Fruit fly (Drosophila melanogaster) whole organism, adult: ENCODE data around the gene CG14422.

Source experiments
- CG11617 ChIP-seq: fragments of 200-800 bp; sonication (Bioruptor generic); optimal IDR thresholded peaks from 2 replicates; lab custom pipeline; 2017; ENCODE audit warnings: mild to moderate bottlenecking, missing biosample characterization, missing genetic modification reagents, missing genetic modification characterization
- CG12768 ChIP-seq: fragments of 200-800 bp; sonication (Bioruptor generic); optimal IDR thresholded peaks from 2 replicates; lab custom pipeline; 2017; ENCODE audit warnings: missing biosample characterization, missing genetic modification characterization, mild to moderate bottlenecking, moderate library complexity, missing genetic modification reagents
- CG14711 ChIP-seq: fragments of 200-800 bp; sonication (Bioruptor generic); optimal IDR thresholded peaks from 2 replicates; lab custom pipeline; 2018; ENCODE audit warnings: missing biosample characterization, mild to moderate bottlenecking, missing genetic modification characterization, moderate library complexity
- CG1620 ChIP-seq: fragments of 200-800 bp; sonication (Bioruptor generic); optimal IDR thresholded peaks from 2 replicates; lab custom pipeline; 2016; ENCODE audit warnings: missing biosample characterization, missing genetic modification characterization
- CG33017 ChIP-seq: fragments of 200-800 bp; sonication (Bioruptor generic); optimal IDR thresholded peaks from 2 replicates; lab custom pipeline; 2018; ENCODE audit warnings: missing biosample characterization, mild to moderate bottlenecking, missing genetic modification characterization, moderate library complexity
- CG5204 ChIP-seq: fragments of 200-800 bp; sonication (Bioruptor generic); optimal IDR thresholded peaks from 2 replicates; lab custom pipeline; 2016; ENCODE audit warnings: missing biosample characterization, missing genetic modification characterization
- CG7045 ChIP-seq: fragments of 200-800 bp; sonication (Bioruptor generic); optimal IDR thresholded peaks from 2 replicates; lab custom pipeline; 2017; ENCODE audit warnings: missing biosample characterization, mild to moderate bottlenecking, missing genetic modification characterization
- CG7101 ChIP-seq: fragments of 200-800 bp; sonication (Bioruptor generic); optimal IDR thresholded peaks from 2 replicates; lab custom pipeline; 2018; ENCODE audit warnings: missing biosample characterization, mild to moderate bottlenecking, missing genetic modification characterization, moderate library complexity
- Clk ChIP-seq: fragments of 200-800 bp; sonication (Bioruptor generic); optimal IDR thresholded peaks from 2 replicates; lab custom pipeline; 2017; ENCODE audit warnings: missing biosample characterization, missing genetic modification characterization
- Crg-1 ChIP-seq: fragments of 200-800 bp; sonication (Bioruptor generic); optimal IDR thresholded peaks from 2 replicates; lab custom pipeline; 2016; ENCODE audit warnings: missing biosample characterization, missing genetic modification characterization
- Hr96 ChIP-seq: fragments of 200-800 bp; sonication (Bioruptor generic); optimal IDR thresholded peaks from 2 replicates; lab custom pipeline; 2016; ENCODE audit warnings: missing biosample characterization, missing genetic modification characterization
- Mnt ChIP-seq: fragments of 200-800 bp; sonication (Bioruptor generic); optimal IDR thresholded peaks from 2 replicates; lab custom pipeline; 2016; ENCODE audit warnings: missing biosample characterization, mild to moderate bottlenecking, missing genetic modification characterization
- bab1 ChIP-seq: fragments of 200-800 bp; sonication (Bioruptor generic); optimal IDR thresholded peaks from 3 replicates; lab custom pipeline; 2019; ENCODE audit warnings: missing biosample characterization, mild to moderate bottlenecking, missing genetic modification characterization, moderate library complexity
- cic ChIP-seq: fragments of 200-800 bp; sonication (Bioruptor generic); optimal IDR thresholded peaks from 2 replicates; lab custom pipeline; 2017; ENCODE audit warnings: missing biosample characterization, mild to moderate bottlenecking, missing genetic modification characterization, moderate library complexity
- cnc ChIP-seq, 2 experiments: fragments of >200 bp; optimal IDR thresholded peaks; 2 replicates each; lab custom pipeline; 2017
- kay ChIP-seq: fragments of 200-800 bp; sonication (Bioruptor generic); peaks from one replicate; lab custom pipeline; 2016; ENCODE audit warnings: missing biosample characterization, missing genetic modification characterization, borderline replicate concordance
- ovo ChIP-seq: fragments of 200-800 bp; sonication (Bioruptor generic); optimal IDR thresholded peaks from 2 replicates; lab custom pipeline; 2016; ENCODE audit warnings: missing biosample characterization, missing genetic modification characterization
- pad ChIP-seq: fragments of 200-800 bp; sonication (Bioruptor generic); optimal IDR thresholded peaks from 3 replicates; lab custom pipeline; 2017; ENCODE audit warnings: missing biosample characterization, missing genetic modification characterization, mild to moderate bottlenecking, moderate library complexity, missing genetic modification reagents
- tj ChIP-seq: fragments of 200-800 bp; sonication (Bioruptor generic); optimal IDR thresholded peaks from 3 replicates; lab custom pipeline; 2017; ENCODE audit warnings: missing biosample characterization, mild to moderate bottlenecking, missing genetic modification characterization, moderate library complexity
- toe ChIP-seq: fragments of 200-800 bp; sonication (Bioruptor generic); optimal IDR thresholded peaks from 2 replicates; lab custom pipeline; 2016; ENCODE audit warnings: missing biosample characterization, missing genetic modification characterization

Gene CG14422

DNA sequence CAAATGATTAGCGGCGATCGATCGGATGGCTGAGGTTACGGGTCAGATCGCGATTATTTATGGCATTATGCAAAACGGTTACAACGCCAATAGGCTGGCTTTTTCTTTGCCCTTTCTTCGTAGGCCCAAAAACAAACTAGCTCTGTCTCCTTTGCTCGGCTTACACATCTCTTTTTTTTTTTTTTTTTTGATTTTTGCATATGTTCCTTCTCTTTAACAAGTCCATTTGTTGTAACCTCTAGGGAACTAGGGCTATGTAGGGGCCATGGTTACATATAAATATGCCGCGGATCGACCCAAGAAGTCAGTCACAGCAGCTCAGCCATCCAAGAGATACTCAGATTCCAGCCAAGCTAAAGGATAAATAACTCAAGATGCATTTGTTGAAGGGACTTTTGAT lies 2.1 kb upstream of the CG14422 start, which contains the start of gene CG14421:
CG14421 (plus strand) TSS at position 301 of the 400 bp plus-strand sequence.
- no peak for TF ChIP-seq cic

DNA sequence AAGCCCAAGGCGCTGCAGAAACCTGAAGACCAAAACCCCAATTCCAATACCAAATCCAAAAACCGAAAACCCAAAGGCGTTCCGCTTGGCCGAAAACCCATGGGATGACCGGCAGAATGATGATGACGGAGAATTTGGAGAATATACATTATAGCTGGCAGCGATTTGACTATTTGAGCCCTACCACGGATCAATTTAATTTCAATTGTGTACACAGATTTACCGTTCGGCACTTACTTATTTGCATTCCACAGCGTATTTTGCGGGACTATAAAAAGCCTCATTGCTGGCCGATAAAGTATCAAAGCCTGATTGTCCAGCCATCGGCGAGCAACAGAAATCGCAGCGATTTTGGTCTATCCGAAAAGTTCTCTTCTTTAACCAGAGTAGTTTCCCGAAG lies 1.9 kb downstream of the CG14422 start, which contains the start of gene CG14423:
CG14423 (plus strand) TSS at position 301 of the 400 bp plus-strand sequence.
- TF ChIP-seq Crg-1 (GFP tag; lab: Kevin White, UChicago): no peak
- TF ChIP-seq CG7101 (tag; lab: Kevin White, UChicago): no peak
- no peak for TF ChIP-seq CG5204 (GFP tag; lab: Kevin White, UChicago)
- TF ChIP-seq cic: no peak
- TF ChIP-seq CG7045: no peak
- no peak for TF ChIP-seq toe (GFP tag; lab: Kevin White, UChicago)
- TF ChIP-seq CG14711: no peak
- no peak for TF ChIP-seq CG1620 (GFP tag; lab: Kevin White, UChicago)
- no peak for TF ChIP-seq Clk
- TF ChIP-seq tj (GFP tag; lab: Kevin White, UChicago): no peak
- no peak for TF ChIP-seq Mnt
- no peak for TF ChIP-seq Hr96 (GFP tag; lab: Kevin White, UChicago)
- TF ChIP-seq pad: no peak
- no peak for TF ChIP-seq CG11617 (GFP tag; lab: Kevin White, UChicago)

DNA sequence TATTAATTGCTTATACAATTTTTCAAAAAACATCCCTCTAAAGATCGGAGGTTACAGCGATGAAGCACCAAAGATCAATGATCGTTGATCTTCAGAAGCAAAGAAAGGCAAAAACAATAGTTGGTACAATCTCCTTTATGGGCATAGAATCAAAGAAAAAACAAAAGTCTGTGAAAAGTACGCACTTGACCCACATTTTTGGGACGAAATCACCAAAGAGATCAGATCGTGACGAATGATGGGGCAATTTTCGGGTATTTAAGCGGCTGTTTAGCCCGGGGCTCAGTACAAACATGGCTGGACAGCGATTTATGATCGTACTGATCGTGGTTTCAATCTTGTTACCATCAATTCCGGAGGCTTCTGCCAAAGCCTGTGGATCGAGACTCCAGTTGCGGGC lies 3.6 kb downstream of the CG14422 start, which contains the start of gene CG17959:
CG17959 (plus strand) TSS at position 301 of the 400 bp plus-strand sequence.
- TF ChIP-seq cic: no peak
- TF ChIP-seq CG7045: no peak
- TF ChIP-seq Hr96 (GFP tag; lab: Kevin White, UChicago): no peak
- TF ChIP-seq Crg-1 (GFP tag; lab: Kevin White, UChicago): no peak
- TF ChIP-seq CG14711: no peak
- TF ChIP-seq toe (GFP tag; lab: Kevin White, UChicago): no peak
- no peak for TF ChIP-seq CG5204 (GFP tag; lab: Kevin White, UChicago)
- no peak for TF ChIP-seq CG1620 (GFP tag; lab: Kevin White, UChicago)
- no peak for TF ChIP-seq Mnt
- no peak for TF ChIP-seq ovo (GFP tag; lab: Kevin White, UChicago)
- no peak for TF ChIP-seq pad
- TF ChIP-seq tj (GFP tag; lab: Kevin White, UChicago): no peak
- no peak for TF ChIP-seq CG12768 (GFP tag; lab: Kevin White, UChicago)
- no peak for TF ChIP-seq CG33017 (tag; lab: Kevin White, UChicago)
- TF ChIP-seq cnc (optimal IDR thresholded peaks at IDR 0.05; lab: Kevin White, UChicago): no peak

DNA sequence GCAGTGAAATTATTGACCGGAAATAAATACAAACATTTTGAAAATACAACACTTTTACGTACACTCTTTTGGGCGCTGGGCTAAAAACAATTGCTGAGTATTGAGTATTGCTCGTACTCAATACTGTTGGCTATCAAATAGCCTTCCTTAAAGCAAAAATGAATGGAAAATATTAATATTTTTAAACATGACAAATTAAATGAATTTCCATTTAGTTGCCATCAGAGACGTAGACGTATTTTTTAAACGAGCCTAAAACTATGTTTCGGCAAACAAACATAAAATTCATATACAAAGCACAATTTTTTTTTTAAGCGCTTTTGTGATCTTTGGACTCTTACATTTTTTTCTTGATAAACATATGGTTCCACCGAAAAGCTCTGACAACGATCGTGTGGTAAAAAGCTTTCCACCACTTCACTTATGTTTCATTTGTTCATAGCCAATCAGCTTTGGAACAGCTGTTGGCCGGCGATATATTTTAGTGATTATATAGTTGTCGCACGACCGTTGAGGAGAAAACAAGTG lies 4.4 kb downstream of the CG14422 start, which contains the start of gene CG3603:
CG3603 (plus strand) TSS at position 490 of the 528 bp plus-strand sequence.
- TF ChIP-seq Clk: no peak
- peak; percentile 73 for TF ChIP-seq Hr96 (GFP tag; lab: Kevin White, UChicago)
- peak; percentile 55 for TF ChIP-seq CG12768 (GFP tag; lab: Kevin White, UChicago)
- TF ChIP-seq bab1: peak; percentile 56
- no peak for TF ChIP-seq Mnt
- TF ChIP-seq CG1620 (GFP tag; lab: Kevin White, UChicago): no peak
- no peak for TF ChIP-seq CG7101 (tag; lab: Kevin White, UChicago)
- peak; percentile 93 for TF ChIP-seq kay (GFP tag; lab: Kevin White, UChicago)
- no peak for TF ChIP-seq CG5204 (GFP tag; lab: Kevin White, UChicago)
- TF ChIP-seq CG33017 (tag; lab: Kevin White, UChicago): no peak
- no peak for TF ChIP-seq pad
- TF ChIP-seq cic: no peak
- TF ChIP-seq toe (GFP tag; lab: Kevin White, UChicago): peak; percentile 50
- peak; percentile 55 for TF ChIP-seq tj (GFP tag; lab: Kevin White, UChicago)
- TF ChIP-seq ovo (GFP tag; lab: Kevin White, UChicago): peak; percentile 5
- peak; percentile 44 for TF ChIP-seq CG14711
- TF ChIP-seq cnc (optimal IDR thresholded peaks at IDR 0.05; lab: Kevin White, UChicago): no peak
- TF ChIP-seq CG7045: no peak
- TF ChIP-seq CG11617 (GFP tag; lab: Kevin White, UChicago): peak; percentile 45
- no peak for TF ChIP-seq Crg-1 (GFP tag; lab: Kevin White, UChicago)

DNA sequence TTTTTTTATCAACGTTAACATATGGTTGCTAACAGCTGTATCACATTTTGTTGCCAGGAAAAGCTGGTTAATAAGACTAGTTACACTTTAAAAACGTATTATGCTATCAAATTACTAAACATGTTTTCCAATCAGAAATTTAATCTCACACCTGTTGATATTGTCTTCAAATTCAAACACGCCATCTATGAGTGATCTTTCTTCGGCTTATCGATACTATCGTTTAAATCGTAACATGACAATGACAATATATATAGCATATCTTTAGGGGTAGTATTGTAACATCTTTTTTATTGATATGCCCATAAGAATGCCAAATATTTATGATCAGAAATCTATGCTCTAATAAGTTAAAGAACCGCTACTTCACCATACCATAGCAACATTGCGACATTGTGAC lies 5.9 kb downstream of the CG14422 start:
- no peak for TF ChIP-seq CG7045
- TF ChIP-seq CG12768 (GFP tag; lab: Kevin White, UChicago): no peak
- TF ChIP-seq CG14711: no peak
- peak; percentile 15 for TF ChIP-seq Hr96 (GFP tag; lab: Kevin White, UChicago)
- peak; percentile 70 for TF ChIP-seq kay (GFP tag; lab: Kevin White, UChicago)
- no peak for TF ChIP-seq toe (GFP tag; lab: Kevin White, UChicago)
- TF ChIP-seq CG1620 (GFP tag; lab: Kevin White, UChicago): no peak
- TF ChIP-seq Clk: no peak
- TF ChIP-seq ovo (GFP tag; lab: Kevin White, UChicago): no peak
- no peak for TF ChIP-seq Crg-1 (GFP tag; lab: Kevin White, UChicago)
- TF ChIP-seq CG5204 (GFP tag; lab: Kevin White, UChicago): no peak
- no peak for TF ChIP-seq CG11617 (GFP tag; lab: Kevin White, UChicago)
- no peak for TF ChIP-seq cnc (optimal IDR thresholded peaks at IDR 0.05; lab: Kevin White, UChicago)
- no peak for TF ChIP-seq pad
- no peak for TF ChIP-seq cic
- TF ChIP-seq tj (GFP tag; lab: Kevin White, UChicago): no peak
- TF ChIP-seq bab1: peak; percentile 7
- no peak for TF ChIP-seq CG33017 (tag; lab: Kevin White, UChicago)
- TF ChIP-seq Mnt: no peak
- no peak for TF ChIP-seq CG7101 (tag; lab: Kevin White, UChicago)

DNA sequence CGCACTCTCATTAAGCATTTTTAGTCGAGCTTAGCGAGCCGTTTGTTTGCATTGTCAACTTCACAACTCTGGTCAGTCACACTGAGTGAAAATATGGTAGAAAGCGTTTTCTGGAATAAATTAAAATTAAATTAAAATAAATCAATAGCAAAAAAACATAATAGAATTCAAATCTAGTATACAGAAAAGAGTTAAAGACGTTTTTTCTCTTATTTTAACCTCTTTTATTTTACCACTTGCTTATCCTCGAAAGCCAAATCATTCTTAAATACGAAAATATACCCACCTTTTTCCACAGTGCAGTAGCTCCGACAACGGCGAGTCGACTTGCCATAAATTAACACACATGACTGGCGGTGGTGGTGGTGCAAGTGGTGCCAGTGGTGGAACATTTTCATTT lies 8.5 kb downstream of the CG14422 start:
- no peak for TF ChIP-seq cic
